Worm (Caenorhabditis elegans) whole organism, early embryonic: Measurements from ENCODE around the gene gst-26.
"Not testable (repeated sequence)": the region's sequence is repeated elsewhere in the genome, so short reads cannot be mapped to it uniquely, and the experiment has no call there.

Experiments
- B0310.2 ChIP-seq: sonication (generic microtip); optimal IDR thresholded peaks from 2 replicates; lab custom pipeline; 2016; ENCODE audit warnings: mild to moderate bottlenecking, missing genetic modification characterization, missing compliant biosample characterization
- ama-1 ChIP-seq: fragments of 150-350 bp; optimal IDR thresholded peaks from 2 replicates; lab custom pipeline; 2014
- ceh-36 ChIP-seq: sonication (generic microtip); optimal IDR thresholded peaks from 2 replicates; lab custom pipeline; 2016; ENCODE audit warnings: missing genetic modification characterization, inconsistent platforms, missing compliant biosample characterization
- hmbx-1 ChIP-seq: sonication (generic microtip); optimal IDR thresholded peaks from 2 replicates; lab custom pipeline; 2016; ENCODE audit warnings: mild to moderate bottlenecking, missing genetic modification characterization, missing compliant biosample characterization
- hmg-4 ChIP-seq: fragments of 200-800 bp; sonication (Bioruptor generic); optimal IDR thresholded peaks from 2 replicates; lab custom pipeline; 2018; ENCODE audit warnings: mild to moderate bottlenecking, missing genetic modification characterization, missing compliant biosample characterization
- pes-1 ChIP-seq: fragments of 200-800 bp; sonication (Bioruptor generic); IDR thresholded peaks from 2 replicates; pipeline ENCODE4 v1.3.6; 2022; ENCODE audit warnings: missing genetic modification reagents, missing genetic modification characterization, missing compliant biosample characterization
- scrt-1 ChIP-seq: fragments of 200-800 bp; sonication (Bioruptor generic); IDR thresholded peaks from 2 replicates; pipeline ENCODE4 v1.3.6; 2022; ENCODE audit warnings: missing genetic modification characterization, missing compliant biosample characterization
- tra-4 ChIP-seq: sonication (generic microtip); optimal IDR thresholded peaks from 2 replicates; lab custom pipeline; 2017; ENCODE audit warnings: missing genetic modification characterization, missing compliant biosample characterization

ce11 chrII:15140881-15141280, 23.5 kb downstream of the gst-26 start, which contains the start of gene Y53F4B.26:
- not testable (repeated sequence) for TF ChIP-seq ama-1; pes-1 (GFP tag; lab: Robert Waterston, UW); hmbx-1 (tag; lab: Kevin White, UChicago); B0310.2 (tag; lab: Kevin White, UChicago); scrt-1; ceh-36; hmg-4 (GFP tag; lab: Kevin White, UChicago); tra-4
